Worm (Caenorhabditis elegans): Measurements from ENCODE around the gene lys-5.

Gene lys-5

ce11 chrIV:11644705-11645104 lies 19.3 kb upstream of the lys-5 start:
- TF ChIP-seq ceh-43 (GFP tag; optimal IDR thresholded peaks at IDR 0.05) (no peak), sem-2 (GFP tag; optimal IDR thresholded peaks at IDR 0.05) (no peak), drap-1 (GFP tag; optimal IDR thresholded peaks at IDR 0.05) (no peak), mls-2 (tag; optimal IDR thresholded peaks at IDR 0.05) (no peak), nhr-2 (tag; optimal IDR thresholded peaks at IDR 0.05) (no peak), lin-32 (GFP tag; optimal IDR thresholded peaks at IDR 0.05) (no peak), nhr-237 (tag; optimal IDR thresholded peaks at IDR 0.05) (no peak), nhr-76 (tag; optimal IDR thresholded peaks at IDR 0.05) (no peak)

- TF ChIP-seq lin-32 (GFP tag; optimal IDR thresholded peaks at IDR 0.05) (no peak), nhr-2 (tag; optimal IDR thresholded peaks at IDR 0.05) (no peak), pha-4 (tag; optimal IDR thresholded peaks at IDR 0.05) (no peak), hlh-1 (tag; optimal IDR thresholded peaks at IDR 0.05) (no peak)
Observed at ce11 chrIV:11643829-11644228, 18.4 kb upstream of the lys-5 start, which contains the start of gene prx-2. Gene prx-2, plus strand, starts transcription at chrIV:11644129.

DNA sequence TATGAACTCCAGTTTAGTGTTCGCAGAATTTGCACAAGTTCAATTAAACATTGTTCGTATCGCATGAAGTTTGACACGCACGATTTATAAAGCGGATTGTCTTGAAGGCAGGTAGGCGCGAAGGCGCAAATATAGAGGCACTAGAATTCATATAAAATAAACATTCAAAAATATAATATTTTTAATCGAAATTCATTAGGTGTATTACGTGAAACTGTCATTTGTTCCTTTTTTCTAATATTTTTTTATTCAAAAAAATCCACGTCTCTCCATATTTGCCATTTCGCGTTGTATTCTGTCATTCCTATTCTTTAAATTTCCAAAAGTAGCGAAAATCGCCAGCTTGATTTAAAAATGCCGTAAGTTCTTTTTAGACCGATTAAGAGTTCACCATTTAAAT lies 16.4 kb upstream of the lys-5 start, which contains the start of gene ZK809.1:
TSS of gene ZK809.1 (plus strand) at position 301 of the 400 bp plus-strand sequence.
- TF ChIP-seq tbx-8 (GFP tag; optimal IDR thresholded peaks at IDR 0.05) (no peak), lin-32 (GFP tag; optimal IDR thresholded peaks at IDR 0.05) (no peak), nhr-2 (tag; optimal IDR thresholded peaks at IDR 0.05) (no peak), unc-39 (tag; optimal IDR thresholded peaks at IDR 0.05) (no peak), cnd-1 (tag; optimal IDR thresholded peaks at IDR 0.05) (no peak), snpc-4 (tag; optimal IDR thresholded peaks at IDR 0.05) (no peak), nhr-237 (tag; optimal IDR thresholded peaks at IDR 0.05) (no peak), zip-8 (tag; optimal IDR thresholded peaks at IDR 0.05) (no peak), flh-1 (GFP tag; optimal IDR thresholded peaks at IDR 0.05) (no peak), nhr-76 (tag; optimal IDR thresholded peaks at IDR 0.05) (no peak)

- TF ChIP-seq ceh-83 (GFP tag; optimal IDR thresholded peaks at IDR 0.05), result no peak
- TF ChIP-seq sem-2 (GFP tag; optimal IDR thresholded peaks at IDR 0.05), result no peak
- no peak for TF ChIP-seq zip-8 (tag; optimal IDR thresholded peaks at IDR 0.05)
- no peak for TF ChIP-seq mls-2 (tag; optimal IDR thresholded peaks at IDR 0.05)
- TF ChIP-seq nhr-2 (tag; optimal IDR thresholded peaks at IDR 0.05), result no peak
- TF ChIP-seq nhr-237 (tag; optimal IDR thresholded peaks at IDR 0.05), result no peak
Observed at ce11 chrIV:11640915-11641314, 15.5 kb upstream of the lys-5 start, which contains the start of gene ttr-50. Gene ttr-50, minus strand, starts transcription at chrIV:11641015.

DNA sequence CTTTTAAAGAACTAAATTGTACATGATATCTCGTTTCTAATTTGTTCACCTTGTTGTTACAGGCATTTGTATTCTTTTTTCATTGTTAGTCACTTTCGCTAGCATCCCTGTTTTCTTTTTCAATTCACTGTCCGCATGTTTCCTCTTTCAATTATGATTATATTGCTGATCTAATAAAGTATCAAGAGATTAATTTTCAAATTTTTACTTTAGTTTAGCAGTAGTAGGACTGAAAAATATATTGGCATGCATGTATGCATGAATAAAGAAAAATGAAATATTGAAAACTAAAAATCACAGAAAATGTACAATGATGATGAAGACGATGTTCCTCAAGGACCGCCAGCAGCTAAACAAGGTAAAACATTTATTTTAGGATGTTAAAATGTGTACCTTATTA lies 12.6 kb upstream of the lys-5 start, which contains the start of gene rbm-17:
TSS of gene rbm-17 (plus strand) at position 301 of the 400 bp plus-strand sequence.
- TF ChIP-seq elt-3 (tag; optimal IDR thresholded peaks at IDR 0.05) (no peak), lsy-2 (tag; optimal IDR thresholded peaks at IDR 0.05) (no peak), hlh-1 (tag; optimal IDR thresholded peaks at IDR 0.05) (no peak), ztf-11 (tag; optimal IDR thresholded peaks at IDR 0.05) (no peak), ceh-39 (tag; optimal IDR thresholded peaks at IDR 0.05) (no peak), lin-13 (tag; optimal IDR thresholded peaks at IDR 0.05) (no peak), drap-1 (GFP tag; optimal IDR thresholded peaks at IDR 0.05) (no peak), unc-120 (tag; optimal IDR thresholded peaks at IDR 0.05; ENCODE audit: poor library complexity, severe bottlenecking) (no peak), mls-2 (tag; optimal IDR thresholded peaks at IDR 0.05) (no peak), elt-1 (tag; optimal IDR thresholded peaks at IDR 0.05; ENCODE audit: borderline replicate concordance, insufficient read depth) (no peak), sptf-1 (tag; optimal IDR thresholded peaks at IDR 0.05) (no peak), mab-5 (tag; optimal IDR thresholded peaks at IDR 0.05) (no peak)

- TF ChIP-seq unc-39 (tag; optimal IDR thresholded peaks at IDR 0.05), result no peak
- no peak for TF ChIP-seq unc-120 (tag; optimal IDR thresholded peaks at IDR 0.05; ENCODE audit: poor library complexity, severe bottlenecking)
- no peak for TF ChIP-seq bed-3 (GFP tag; optimal IDR thresholded peaks at IDR 0.05)
- no peak for TF ChIP-seq flh-1 (GFP tag; optimal IDR thresholded peaks at IDR 0.05)
- no peak for TF ChIP-seq nhr-2 (tag; optimal IDR thresholded peaks at IDR 0.05)
- no peak for TF ChIP-seq lsy-2 (tag; optimal IDR thresholded peaks at IDR 0.05)
- TF ChIP-seq elt-1 (tag; optimal IDR thresholded peaks at IDR 0.05; ENCODE audit: borderline replicate concordance, insufficient read depth), result no peak
- TF ChIP-seq zip-8 (tag; optimal IDR thresholded peaks at IDR 0.05), result no peak
- no peak for TF ChIP-seq mep-1 (tag; optimal IDR thresholded peaks at IDR 0.05)
Observed at ce11 chrIV:11636409-11636723, 11.0 kb upstream of the lys-5 start, which contains the start of gene F58B3.6. Gene F58B3.6, plus strand, starts transcription at chrIV:11636648.
